Worm (Caenorhabditis elegans) whole organism, L4 larva: ENCODE measurements around the gene T28C6.5.

Source experiments
- D1046.2 ChIP-seq: fragments of 200-800 bp; sonication (Bioruptor generic); IDR thresholded peaks from 2 replicates; pipeline ENCODE4 v1.3.6; 2022; ENCODE audit warnings: missing genetic modification characterization, missing compliant biosample characterization
- F26F4.8 ChIP-seq: fragments of 200-800 bp; sonication (Bioruptor generic); conservative IDR thresholded peaks from 2 replicates; pipeline ENCODE4 v1.3.6; 2022; ENCODE audit warnings: missing genetic modification characterization, missing compliant biosample characterization
- F37D6.2 ChIP-seq: sonication (generic microtip); optimal IDR thresholded peaks from 2 replicates; lab custom pipeline; 2016; ENCODE audit warnings: mild to moderate bottlenecking, missing genetic modification characterization, missing compliant biosample characterization
- F44E2.7 ChIP-seq: fragments of 200-800 bp; sonication (Bioruptor generic); IDR thresholded peaks from 2 replicates; pipeline ENCODE4 v2.1.2; 2022; ENCODE audit warnings: missing genetic modification characterization, missing compliant biosample characterization
- F49E8.2 ChIP-seq: sonication (generic microtip); optimal IDR thresholded peaks from 2 replicates; lab custom pipeline; 2016; ENCODE audit warnings: missing compliant biosample characterization, mild to moderate bottlenecking, missing genetic modification characterization, borderline replicate concordance
- T20F7.1 ChIP-seq: fragments of 200-800 bp; sonication (Bioruptor generic); optimal IDR thresholded peaks from 2 replicates; lab custom pipeline; 2018; ENCODE audit warnings: mild to moderate bottlenecking, missing genetic modification characterization, missing compliant biosample characterization
- T26A8.4 ChIP-seq: fragments of 200-800 bp; sonication (Bioruptor generic); IDR thresholded peaks from 2 replicates; pipeline ENCODE4 v1.3.6; 2022; ENCODE audit warnings: missing genetic modification characterization, missing compliant biosample characterization
- Y105C5A.15 ChIP-seq: fragments of 200-800 bp; sonication (Bioruptor generic); IDR thresholded peaks from 2 replicates; pipeline ENCODE4 v1.3.6; 2022; ENCODE audit warnings: missing genetic modification characterization, missing compliant biosample characterization
- ZK337.2 ChIP-seq: fragments of 200-800 bp; sonication (Bioruptor generic); IDR thresholded peaks from 2 replicates; pipeline ENCODE4 v1.3.6; 2022; ENCODE audit warnings: missing genetic modification reagents, missing genetic modification characterization, missing compliant biosample characterization
- ZK546.5 ChIP-seq, 2 experiments: sonication (generic microtip); optimal IDR thresholded peaks; 2 replicates each; lab custom pipeline; 2017; ENCODE audit warnings: missing biosample characterization in 2 of 2, missing genetic modification characterization in 2 of 2
- aly-2 ChIP-seq: sonication (generic microtip); optimal IDR thresholded peaks from 2 replicates; lab custom pipeline; 2018; ENCODE audit warnings: missing biosample characterization, missing genetic modification characterization
- ama-1 ChIP-seq: fragments of 150-350 bp; optimal IDR thresholded peaks from 2 replicates; lab custom pipeline; 2014; ENCODE audit warnings: inconsistent platforms, mixed read lengths
- attf-4 ChIP-seq: sonication (generic microtip); optimal IDR thresholded peaks from 3 replicates; lab custom pipeline; 2017; ENCODE audit warnings: missing biosample characterization, missing genetic modification characterization
- ceh-28 ChIP-seq: fragments of 150-350 bp; optimal IDR thresholded peaks from 2 replicates; lab custom pipeline; 2014; ENCODE audit warnings: missing biosample characterization, missing genetic modification reagents, missing genetic modification characterization
- ces-1 ChIP-seq: fragments of 150-350 bp; sonication (generic microtip); optimal IDR thresholded peaks from 4 replicates; lab custom pipeline; 2014; ENCODE audit warnings: missing biosample characterization, missing genetic modification reagents, missing genetic modification characterization
- cey-2 ChIP-seq: sonication (generic microtip); optimal IDR thresholded peaks from 3 replicates; lab custom pipeline; 2017; ENCODE audit warnings: missing genetic modification characterization, mild to moderate bottlenecking, missing compliant biosample characterization, antibody characterized with exemption, borderline replicate concordance; ENCODE audit not compliant: insufficient read depth
- daf-16 ChIP-seq, 3 experiments: sonication (generic microtip); optimal IDR thresholded peaks; 2 replicates each; lab custom pipeline; 2016 to 2017; ENCODE audit warnings: missing genetic modification characterization in 3 of 3, missing genetic modification reagents in 3 of 3, mild to moderate bottlenecking in 2 of 3, missing compliant biosample characterization in 2 of 3, missing biosample characterization in 1 of 3, moderate library complexity in 1 of 3
- daf-19 ChIP-seq: fragments of 200-800 bp; sonication (Bioruptor generic); conservative IDR thresholded peaks from 2 replicates; pipeline ENCODE4 v1.3.6; 2022; ENCODE audit warnings: missing genetic modification characterization, missing compliant biosample characterization
- dmd-6 ChIP-seq: fragments of 200-800 bp; sonication (Bioruptor generic); IDR thresholded peaks from 2 replicates; pipeline ENCODE4 v1.3.6; 2022; ENCODE audit warnings: missing genetic modification reagents, missing genetic modification characterization, missing compliant biosample characterization
- dmd-9 ChIP-seq: fragments of 200-800 bp; sonication (Bioruptor generic); IDR thresholded peaks from 2 replicates; pipeline ENCODE4 v1.3.6; 2022; ENCODE audit warnings: missing genetic modification reagents, missing genetic modification characterization, missing compliant biosample characterization
- dpl-1 ChIP-seq: fragments of 150-350 bp; optimal IDR thresholded peaks from 2 replicates; lab custom pipeline; 2014; ENCODE audit warnings: missing biosample characterization, missing genetic modification reagents, missing genetic modification characterization
- dve-1 ChIP-seq: sonication (generic microtip); optimal IDR thresholded peaks from 2 replicates; lab custom pipeline; 2017; ENCODE audit warnings: antibody characterized with exemption, mild to moderate bottlenecking, missing genetic modification characterization, missing compliant biosample characterization; ENCODE audit not compliant: insufficient read depth
- egl-43 ChIP-seq: fragments of 200-800 bp; sonication (Bioruptor generic); IDR thresholded peaks from 2 replicates; pipeline ENCODE4 v1.3.6; 2022; ENCODE audit warnings: missing genetic modification reagents, missing genetic modification characterization, missing compliant biosample characterization
- fkh-10 ChIP-seq: fragments of 150-350 bp; optimal IDR thresholded peaks from 2 replicates; lab custom pipeline; 2014; ENCODE audit warnings: missing biosample characterization, missing genetic modification reagents, missing genetic modification characterization
- fos-1 ChIP-seq: fragments of 150-350 bp; optimal IDR thresholded peaks from 2 replicates; lab custom pipeline; 2014; ENCODE audit warnings: missing biosample characterization, missing genetic modification characterization
- gei-8 ChIP-seq: fragments of 200-800 bp; sonication (Bioruptor generic); optimal IDR thresholded peaks from 2 replicates; lab custom pipeline; 2018; ENCODE audit warnings: mild to moderate bottlenecking, missing genetic modification characterization, missing compliant biosample characterization
- lin-29 ChIP-seq: fragments of 200-800 bp; sonication (Bioruptor generic); IDR thresholded peaks from 2 replicates; pipeline ENCODE4 v1.3.6; 2022; ENCODE audit warnings: missing genetic modification reagents, missing genetic modification characterization, missing compliant biosample characterization
- lin-38 ChIP-seq: fragments of 200-800 bp; sonication (Bioruptor generic); IDR thresholded peaks from 2 replicates; pipeline ENCODE4 v1.3.6; 2022; ENCODE audit warnings: missing genetic modification reagents, missing genetic modification characterization, missing compliant biosample characterization
- mdt-29 ChIP-seq: fragments of 200-800 bp; sonication (Bioruptor generic); IDR thresholded peaks from 2 replicates; pipeline ENCODE4 v1.3.6; 2022; ENCODE audit warnings: missing genetic modification reagents, missing genetic modification characterization, missing compliant biosample characterization
- mep-1 ChIP-seq: fragments of 150-350 bp; sonication (generic microtip); optimal IDR thresholded peaks from 3 replicates; lab custom pipeline; 2014; ENCODE audit warnings: missing biosample characterization, missing genetic modification characterization
- mxl-3 ChIP-seq: fragments of 200-800 bp; sonication (Bioruptor generic); optimal IDR thresholded peaks from 2 replicates; lab custom pipeline; 2018; ENCODE audit warnings: mild to moderate bottlenecking, missing genetic modification characterization, missing compliant biosample characterization
- nhr-25 ChIP-seq: sonication (generic microtip); optimal IDR thresholded peaks from 2 replicates; lab custom pipeline; 2017; ENCODE audit warnings: missing genetic modification characterization, mild to moderate bottlenecking, missing compliant biosample characterization, antibody characterized with exemption, moderate library complexity, borderline replicate concordance; ENCODE audit not compliant: insufficient read depth
- nhr-28 ChIP-seq: fragments of 150-350 bp; optimal IDR thresholded peaks from 2 replicates; lab custom pipeline; 2014; ENCODE audit warnings: missing biosample characterization, missing genetic modification characterization
- nhr-42 ChIP-seq: fragments of 200-800 bp; sonication (Bioruptor generic); IDR thresholded peaks from 2 replicates; pipeline ENCODE4 v1.3.6; 2022; ENCODE audit warnings: missing genetic modification characterization, missing compliant biosample characterization
- nhr-48 ChIP-seq: sonication (generic microtip); optimal IDR thresholded peaks from 2 replicates; lab custom pipeline; 2016; ENCODE audit warnings: mild to moderate bottlenecking, missing genetic modification characterization, missing compliant biosample characterization
- nhr-76 ChIP-seq: fragments of 150-350 bp; optimal IDR thresholded peaks from 2 replicates; lab custom pipeline; 2014; ENCODE audit warnings: missing biosample characterization, missing genetic modification characterization
- nhr-77 ChIP-seq: fragments of 150-350 bp; optimal IDR thresholded peaks from 2 replicates; lab custom pipeline; 2014; ENCODE audit warnings: missing biosample characterization, missing genetic modification characterization
- php-3 ChIP-seq: fragments of 200-800 bp; sonication (Bioruptor generic); IDR thresholded peaks from 2 replicates; pipeline ENCODE4 v1.3.6; 2022; ENCODE audit warnings: missing genetic modification reagents, missing genetic modification characterization, missing compliant biosample characterization
- pqm-1 ChIP-seq: sonication (generic microtip); optimal IDR thresholded peaks from 2 replicates; lab custom pipeline; 2017; ENCODE audit warnings: missing biosample characterization, missing genetic modification characterization
- saeg-2 ChIP-seq: fragments of 200-800 bp; sonication (Bioruptor generic); IDR thresholded peaks from 2 replicates; pipeline ENCODE4 v1.3.6; 2022; ENCODE audit warnings: missing genetic modification reagents, missing genetic modification characterization, missing compliant biosample characterization
- sdz-12 ChIP-seq: fragments of 200-800 bp; sonication (Bioruptor generic); optimal IDR thresholded peaks from 2 replicates; lab custom pipeline; 2018; ENCODE audit warnings: mild to moderate bottlenecking, missing genetic modification characterization, missing compliant biosample characterization
- snpc-4 ChIP-seq: fragments of 150-350 bp; optimal IDR thresholded peaks from 2 replicates; lab custom pipeline; 2014; ENCODE audit warnings: missing biosample characterization, missing genetic modification characterization
- spr-3 ChIP-seq: fragments of 200-800 bp; sonication (Bioruptor generic); optimal IDR thresholded peaks from 2 replicates; lab custom pipeline; 2018; ENCODE audit warnings: mild to moderate bottlenecking, missing genetic modification characterization, missing compliant biosample characterization
- tag-97 ChIP-seq: fragments of 200-800 bp; sonication (Bioruptor generic); IDR thresholded peaks from 2 replicates; pipeline ENCODE4 v1.3.6; 2022; ENCODE audit warnings: missing genetic modification characterization, missing compliant biosample characterization
- unc-130 ChIP-seq: sonication (generic microtip); optimal IDR thresholded peaks from 2 replicates; lab custom pipeline; 2016; ENCODE audit warnings: missing genetic modification reagents, missing genetic modification characterization, missing compliant biosample characterization
- unc-39 ChIP-seq: sonication (generic microtip); optimal IDR thresholded peaks from 2 replicates; lab custom pipeline; 2017; ENCODE audit warnings: missing biosample characterization, missing genetic modification characterization
- ztf-11 ChIP-seq: fragments of 150-350 bp; optimal IDR thresholded peaks from 2 replicates; lab custom pipeline; 2014; ENCODE audit warnings: missing biosample characterization, missing genetic modification characterization
- ztf-7 ChIP-seq: fragments of 150-350 bp; optimal IDR thresholded peaks from 2 replicates; lab custom pipeline; 2014; ENCODE audit warnings: missing biosample characterization, missing genetic modification characterization

Gene T28C6.5

ce11 chrIV:8845922-8846321, 24.7 kb downstream of the T28C6.5 start (continued):
- TF ChIP-seq cey-2 (tag; lab: Kevin White, UChicago) (no peak), ZK337.2 (GFP tag; lab: Robert Waterston, UW) (no peak), dve-1 (tag; lab: Kevin White, UChicago) (peak; percentile 32), ceh-28 (no peak), pqm-1 (peak; percentile 94), gei-8 (GFP tag; lab: Kevin White, UChicago) (no peak), unc-39 (no peak), dmd-6 (GFP tag; lab: Robert Waterston, UW) (peak; percentile 39; the same call in 1 of the 2 replicates), dpl-1 (GFP tag; lab: Kevin White, UChicago) (no peak), nhr-77 (tag; lab: Kevin White, UChicago) (no peak), F37D6.2 (tag; lab: Kevin White, UChicago) (no peak), sdz-12 (GFP tag; lab: Kevin White, UChicago) (no peak), ama-1 (lab: Kevin White, UChicago) (no peak), snpc-4 (tag; lab: Kevin White, UChicago) (no peak), F49E8.2 (no peak), nhr-48 (tag; lab: Kevin White, UChicago) (no peak), T20F7.1 (GFP tag; lab: Kevin White, UChicago) (peak; percentile 5), daf-16 (GFP tag; optimal IDR thresholded peaks at IDR 0.05; lab: Kevin White, UChicago) (no peak), daf-16 (tag; optimal IDR thresholded peaks at IDR 0.05; lab: Kevin White, UChicago) (peak; percentile 56), lin-29 (GFP tag; lab: Robert Waterston, UW) (no peak), spr-3 (GFP tag; lab: Kevin White, UChicago) (no peak), nhr-25 (tag; lab: Kevin White, UChicago) (no peak), dmd-9 (GFP tag; lab: Robert Waterston, UW) (no peak), attf-4 (tag; lab: Kevin White, UChicago) (no peak), tag-97 (GFP tag; lab: Robert Waterston, UW) (no peak), ztf-11 (tag; lab: Kevin White, UChicago) (no peak), nhr-42 (no peak), php-3 (GFP tag; lab: Robert Waterston, UW) (no peak), fkh-10 (GFP tag; lab: Kevin White, UChicago) (no peak), nhr-76 (tag; lab: Kevin White, UChicago) (no peak), nhr-28 (tag; lab: Kevin White, UChicago) (peak; percentile 62), Y105C5A.15 (GFP tag; lab: Robert Waterston, UW) (no peak), mdt-29 (GFP tag; lab: Robert Waterston, UW) (no peak), lin-38 (GFP tag; lab: Robert Waterston, UW) (no peak), mxl-3 (GFP tag; lab: Kevin White, UChicago) (no peak), ztf-7 (tag; lab: Kevin White, UChicago) (no peak), saeg-2 (no peak), ces-1 (no peak), aly-2 (no peak), D1046.2 (GFP tag; lab: Robert Waterston, UW) (no peak), F44E2.7 (GFP tag; lab: Robert Waterston, UW) (no peak), unc-130 (GFP tag; lab: Kevin White, UChicago) (no peak), fos-1 (tag; lab: Kevin White, UChicago) (no peak), egl-43 (GFP tag; lab: Robert Waterston, UW) (no peak), F26F4.8 (GFP tag; lab: Robert Waterston, UW) (no peak), daf-19 (GFP tag; lab: Robert Waterston, UW) (no peak), ZK546.5 (tag; optimal IDR thresholded peaks at IDR 0.05; lab: Kevin White, UChicago) (no peak), T26A8.4 (GFP tag; lab: Robert Waterston, UW) (no peak), mep-1 (no peak)
